Fruit fly (Drosophila melanogaster) whole organism, embryonic: Measurements from ENCODE around the gene Cpr30F.

ENCODE experiments used
- Ada2b ChIP-seq: fragments of 200-800 bp; sonication (Bioruptor generic); IDR thresholded peaks from 2 replicates; pipeline ENCODE4 v1.3.6; 2022; ENCODE audit warnings: missing biosample characterization, missing genetic modification characterization
- Atf-2 ChIP-seq: fragments of 200-800 bp; sonication (Bioruptor generic); optimal IDR thresholded peaks from 2 replicates; lab custom pipeline; 2016; ENCODE audit warnings: missing biosample characterization, missing genetic modification characterization
- Atf3 ChIP-seq: fragments of 200-800 bp; sonication (Bioruptor generic); optimal IDR thresholded peaks from 3 replicates; lab custom pipeline; 2016; ENCODE audit warnings: missing biosample characterization, missing genetic modification characterization
- CG1024 ChIP-seq: fragments of 200-800 bp; sonication (Bioruptor generic); IDR thresholded peaks from 2 replicates; pipeline ENCODE4 v1.3.6; 2022; ENCODE audit warnings: missing biosample characterization, missing genetic modification characterization
- CG10274 ChIP-seq: fragments of 200-800 bp; sonication (Bioruptor generic); optimal IDR thresholded peaks from 3 replicates; lab custom pipeline; 2017; ENCODE audit warnings: missing biosample characterization, mild to moderate bottlenecking, missing genetic modification characterization
- CG10462 ChIP-seq: fragments of 200-800 bp; sonication (Bioruptor generic); optimal IDR thresholded peaks from 2 replicates; lab custom pipeline; 2016; ENCODE audit warnings: missing biosample characterization, missing genetic modification characterization
- CG11398 ChIP-seq: fragments of 200-800 bp; sonication (Bioruptor generic); optimal IDR thresholded peaks from 2 replicates; lab custom pipeline; 2016; ENCODE audit warnings: missing biosample characterization, missing genetic modification characterization
- CG12071 ChIP-seq: fragments of 200-800 bp; sonication (Bioruptor generic); optimal IDR thresholded peaks from 3 replicates; lab custom pipeline; 2018; ENCODE audit warnings: missing biosample characterization, mild to moderate bottlenecking, missing genetic modification characterization
- CG12769 ChIP-seq: fragments of 200-800 bp; sonication (Bioruptor generic); optimal IDR thresholded peaks from 2 replicates; lab custom pipeline; 2019; ENCODE audit warnings: missing biosample characterization, mild to moderate bottlenecking, missing genetic modification characterization, moderate library complexity
- CG13894 ChIP-seq: fragments of 200-800 bp; sonication (Bioruptor generic); optimal IDR thresholded peaks from 3 replicates; lab custom pipeline; 2018; ENCODE audit warnings: missing biosample characterization, mild to moderate bottlenecking, missing genetic modification characterization, moderate library complexity
- CG14014 ChIP-seq: fragments of 200-800 bp; sonication (Bioruptor generic); IDR thresholded peaks from 2 replicates; pipeline ENCODE4 v1.3.6; 2022; ENCODE audit warnings: missing biosample characterization, missing genetic modification characterization
- CG15696 ChIP-seq: fragments of 200-800 bp; sonication (Bioruptor generic); optimal IDR thresholded peaks from 2 replicates; lab custom pipeline; 2019; ENCODE audit warnings: missing biosample characterization, mild to moderate bottlenecking, missing genetic modification characterization, moderate library complexity
- CG16863 ChIP-seq: fragments of 200-800 bp; sonication (Bioruptor generic); optimal IDR thresholded peaks from 3 replicates; lab custom pipeline; 2016; ENCODE audit warnings: missing biosample characterization, missing genetic modification characterization
- CG17328 ChIP-seq: fragments of 200-800 bp; sonication (Bioruptor generic); IDR thresholded peaks from 2 replicates; pipeline ENCODE4 v1.3.6; 2022; ENCODE audit warnings: missing biosample characterization, missing genetic modification characterization
- CG2678 ChIP-seq: fragments of 200-800 bp; sonication (Bioruptor generic); optimal IDR thresholded peaks from 3 replicates; lab custom pipeline; 2019; ENCODE audit warnings: missing biosample characterization, mild to moderate bottlenecking, missing genetic modification characterization, moderate library complexity
- CG30403 ChIP-seq: fragments of 200-800 bp; sonication (Bioruptor generic); optimal IDR thresholded peaks from 3 replicates; lab custom pipeline; 2016; ENCODE audit warnings: missing biosample characterization, missing genetic modification characterization
- CG3281 ChIP-seq: fragments of 200-800 bp; sonication (Bioruptor generic); optimal IDR thresholded peaks from 3 replicates; lab custom pipeline; 2017; ENCODE audit warnings: missing biosample characterization, mild to moderate bottlenecking, missing genetic modification characterization
- CG34376 ChIP-seq: fragments of 200-800 bp; sonication (Bioruptor generic); optimal IDR thresholded peaks from 2 replicates; lab custom pipeline; 2018; ENCODE audit warnings: missing biosample characterization, mild to moderate bottlenecking, missing genetic modification characterization
- CG4854 ChIP-seq: fragments of 200-800 bp; sonication (Bioruptor generic); optimal IDR thresholded peaks from 2 replicates; lab custom pipeline; 2016; ENCODE audit warnings: missing biosample characterization, missing genetic modification characterization, inconsistent platforms
- CG5180 ChIP-seq: fragments of 200-800 bp; sonication (Bioruptor generic); optimal IDR thresholded peaks from 3 replicates; lab custom pipeline; 2017; ENCODE audit warnings: missing biosample characterization, missing genetic modification characterization, mild to moderate bottlenecking, moderate library complexity, missing genetic modification reagents
- CG6254 ChIP-seq: fragments of 200-800 bp; sonication (Bioruptor generic); optimal IDR thresholded peaks from 3 replicates; lab custom pipeline; 2017; ENCODE audit warnings: mild to moderate bottlenecking, missing biosample characterization, missing genetic modification reagents, missing genetic modification characterization
- CG7372 ChIP-seq: fragments of 200-800 bp; sonication (Bioruptor generic); IDR thresholded peaks from 2 replicates; pipeline ENCODE4 v1.3.6; 2022; ENCODE audit warnings: missing biosample characterization, missing genetic modification characterization
- CG7786 ChIP-seq: fragments of 200-800 bp; sonication (Bioruptor generic); optimal IDR thresholded peaks from 2 replicates; lab custom pipeline; 2016; ENCODE audit warnings: missing biosample characterization, missing genetic modification characterization
- CG8388 ChIP-seq: fragments of 200-800 bp; sonication (Bioruptor generic); optimal IDR thresholded peaks from 2 replicates; lab custom pipeline; 2019; ENCODE audit warnings: missing biosample characterization, mild to moderate bottlenecking, missing genetic modification characterization, moderate library complexity
- Camta ChIP-seq: fragments of 200-800 bp; sonication (Bioruptor generic); optimal IDR thresholded peaks from 2 replicates; lab custom pipeline; 2016; ENCODE audit warnings: missing biosample characterization, missing genetic modification characterization
- E2f1 ChIP-seq: fragments of 200-800 bp; sonication (Bioruptor generic); IDR thresholded peaks from 2 replicates; pipeline ENCODE4 v1.3.6; 2022; ENCODE audit warnings: missing biosample characterization, missing genetic modification characterization
- E2f2 ChIP-seq: fragments of 200-800 bp; sonication (Bioruptor generic); IDR thresholded peaks from 2 replicates; pipeline ENCODE4 v1.3.6; 2022; ENCODE audit warnings: missing biosample characterization, missing genetic modification characterization
- Fer3 ChIP-seq: fragments of 200-800 bp; sonication (Bioruptor generic); optimal IDR thresholded peaks from 2 replicates; lab custom pipeline; 2018; ENCODE audit warnings: missing biosample characterization, mild to moderate bottlenecking, missing genetic modification characterization, moderate library complexity
- GATAe ChIP-seq: fragments of 200-800 bp; sonication (Bioruptor generic); conservative IDR thresholded peaks from 2 replicates; pipeline ENCODE4 v1.3.6; 2022; ENCODE audit warnings: missing biosample characterization, missing genetic modification characterization
- HLH54F ChIP-seq: fragments of 200-800 bp; sonication (Bioruptor generic); optimal IDR thresholded peaks from 3 replicates; lab custom pipeline; 2016; ENCODE audit warnings: missing biosample characterization, missing genetic modification characterization
- Hr39 ChIP-seq: fragments of >200 bp; optimal IDR thresholded peaks from 2 replicates; lab custom pipeline; 2017
- Mad ChIP-seq: fragments of 200-800 bp; sonication (Bioruptor generic); optimal IDR thresholded peaks from 2 replicates; lab custom pipeline; 2016; ENCODE audit warnings: missing biosample characterization, missing genetic modification characterization
- Ssrp ChIP-seq: fragments of 200-800 bp; sonication (Bioruptor generic); optimal IDR thresholded peaks from 2 replicates; lab custom pipeline; 2018; ENCODE audit warnings: missing biosample characterization, mild to moderate bottlenecking, missing genetic modification characterization, moderate library complexity
- Stat92E ChIP-seq, 3 experiments: fragments of >200 bp in 2 of 3; fragments of 200-800 bp in 1 of 3; sonication (Bioruptor generic) in 1 of 3; optimal IDR thresholded peaks; 2 replicates each; lab custom pipeline; 2017 to 2019; ENCODE audit warnings: missing biosample characterization in 3 of 3, missing genetic modification characterization in 3 of 3, mild to moderate bottlenecking in 1 of 3, moderate library complexity in 1 of 3
- Xrp1 ChIP-seq: fragments of 200-800 bp; sonication (Bioruptor generic); IDR thresholded peaks from 2 replicates; pipeline ENCODE4 v1.3.6; 2022; ENCODE audit warnings: missing biosample characterization, missing genetic modification characterization
- YL-1 ChIP-seq: fragments of 200-800 bp; sonication (Bioruptor generic); optimal IDR thresholded peaks from 3 replicates; lab custom pipeline; 2017; ENCODE audit warnings: missing biosample characterization, mild to moderate bottlenecking, missing genetic modification characterization
- amos ChIP-seq: fragments of 200-800 bp; sonication (Bioruptor generic); IDR thresholded peaks from 2 replicates; pipeline ENCODE4 v1.3.6; 2022; ENCODE audit warnings: missing biosample characterization, missing genetic modification characterization; ENCODE audit not compliant: partially characterized antibody
- bcd ChIP-seq: fragments of 200-800 bp; sonication (Bioruptor generic); optimal IDR thresholded peaks from 2 replicates; lab custom pipeline; 2017; ENCODE audit warnings: missing biosample characterization, mild to moderate bottlenecking, missing genetic modification characterization
- da ChIP-seq: fragments of 200-800 bp; sonication (Bioruptor generic); optimal IDR thresholded peaks from 2 replicates; lab custom pipeline; 2016; ENCODE audit warnings: missing biosample characterization, missing genetic modification characterization
- peb ChIP-seq: fragments of 200-800 bp; sonication (Bioruptor generic); IDR thresholded peaks from 2 replicates; pipeline ENCODE4 v1.3.6; 2022; ENCODE audit warnings: missing biosample characterization, missing genetic modification characterization
- pfk ChIP-seq: fragments of 200-800 bp; sonication (Bioruptor generic); optimal IDR thresholded peaks from 2 replicates; lab custom pipeline; 2018; ENCODE audit warnings: missing biosample characterization, mild to moderate bottlenecking, missing genetic modification characterization, moderate library complexity
- sima ChIP-seq: fragments of 200-800 bp; sonication (Bioruptor generic); optimal IDR thresholded peaks from 2 replicates; lab custom pipeline; 2016; ENCODE audit warnings: missing biosample characterization, missing genetic modification characterization
- sqz ChIP-seq: fragments of 200-800 bp; sonication (Bioruptor generic); optimal IDR thresholded peaks from 3 replicates; lab custom pipeline; 2018; ENCODE audit warnings: missing biosample characterization, mild to moderate bottlenecking, missing genetic modification characterization
- sug ChIP-seq: fragments of 200-800 bp; optimal IDR thresholded peaks from 2 replicates; lab custom pipeline; 2019; ENCODE audit warnings: missing biosample characterization, mild to moderate bottlenecking, missing genetic modification characterization, moderate library complexity
- tio ChIP-seq: fragments of 200-800 bp; sonication (Bioruptor generic); optimal IDR thresholded peaks from 2 replicates; lab custom pipeline; 2017; ENCODE audit warnings: missing biosample characterization, missing genetic modification characterization, inconsistent platforms
- trem ChIP-seq: fragments of 200-800 bp; optimal IDR thresholded peaks from 3 replicates; lab custom pipeline; 2019; ENCODE audit warnings: missing biosample characterization, mild to moderate bottlenecking, missing genetic modification characterization, moderate library complexity
- tup ChIP-seq: fragments of 200-800 bp; sonication (Bioruptor generic); optimal IDR thresholded peaks from 2 replicates; lab custom pipeline; 2016; ENCODE audit warnings: missing biosample characterization, mild to moderate bottlenecking, missing genetic modification characterization, moderate library complexity
- vfl ChIP-seq: fragments of 200-800 bp; sonication (Bioruptor generic); optimal IDR thresholded peaks from 2 replicates; lab custom pipeline; 2016; ENCODE audit warnings: missing biosample characterization, missing genetic modification characterization
- zfh1 ChIP-seq: fragments of 200-800 bp; sonication (Bioruptor generic); IDR thresholded peaks from 3 replicates; pipeline ENCODE4 v1.3.6; 2022; ENCODE audit warnings: missing biosample characterization, missing genetic modification characterization

Cpr30F gene

dm6 chr2L:9966983-9967737 is 34.2 kb upstream of the Cpr30F start, which contains the start of the genes Dref and RpL13 (continued):
- peak; percentile 79 for TF ChIP-seq CG6254 (GFP tag; lab: Kevin White, UChicago)
- peak; percentile 80 for TF ChIP-seq HLH54F (GFP tag; lab: Kevin White, UChicago)
- TF ChIP-seq Camta (GFP tag; lab: Kevin White, UChicago) = peak; percentile 88
- TF ChIP-seq Ssrp = peak; percentile 56
- TF ChIP-seq Mad = peak; percentile 87
- peak; percentile 72 for TF ChIP-seq CG16863 (GFP tag; lab: Kevin White, UChicago)
- TF ChIP-seq Ada2b (GFP tag; lab: Robert Waterston, UW) = peak; percentile 62; the same call in 1 of the 2 replicates
- TF ChIP-seq CG7372 (GFP tag; lab: Robert Waterston, UW) = peak; percentile 60
- TF ChIP-seq CG5180 (GFP tag; lab: Kevin White, UChicago) = peak; percentile 83
- TF ChIP-seq CG10462 (GFP tag; lab: Kevin White, UChicago) = peak; percentile 67
- peak; percentile 74 for TF ChIP-seq Atf3 (GFP tag; lab: Kevin White, UChicago)
- peak; percentile 85 for TF ChIP-seq trem (tag; lab: Kevin White, UChicago)
- TF ChIP-seq CG3281 (GFP tag; lab: Kevin White, UChicago) = peak; percentile 95
- peak; percentile 86 for TF ChIP-seq CG4854 (GFP tag; lab: Kevin White, UChicago)
- peak; percentile 72 for TF ChIP-seq amos (GFP tag; lab: Robert Waterston, UW)
- peak; percentile 91 for TF ChIP-seq bcd (GFP tag; lab: Kevin White, UChicago)
- TF ChIP-seq CG30403 (GFP tag; lab: Kevin White, UChicago) = peak; percentile 80
- TF ChIP-seq GATAe (GFP tag; lab: Robert Waterston, UW) = peak; percentile 28; the same call in 1 of the 2 replicates
- TF ChIP-seq vfl (GFP tag; lab: Kevin White, UChicago) = peak; percentile 65
- TF ChIP-seq pfk (GFP tag; lab: Kevin White, UChicago) = peak; percentile 85
- peak; percentile 84 for TF ChIP-seq E2f2 (GFP tag; lab: Robert Waterston, UW)
- TF ChIP-seq CG7786 (GFP tag; lab: Kevin White, UChicago) = peak; percentile 81
- peak; percentile 88 for TF ChIP-seq CG17328 (GFP tag; lab: Robert Waterston, UW)
- TF ChIP-seq sima (GFP tag; lab: Kevin White, UChicago) = peak; percentile 65
- peak; percentile 96 for TF ChIP-seq sqz
- TF ChIP-seq tup (GFP tag; lab: Kevin White, UChicago) = peak; percentile 54
- peak; percentile 85 for TF ChIP-seq CG13894 (tag; lab: Kevin White, UChicago)
- no peak for TF ChIP-seq CG12769
- peak; percentile 58; the same call in 1 of the 2 replicates for TF ChIP-seq Xrp1 (GFP tag; lab: Robert Waterston, UW)
- peak; percentile 89 for TF ChIP-seq CG11398
- TF ChIP-seq Fer3 = peak; percentile 89
- TF ChIP-seq peb (GFP tag; lab: Robert Waterston, UW) = peak; percentile 50; the same call in 1 of the 2 replicates
- TF ChIP-seq Atf-2 (GFP tag; lab: Kevin White, UChicago) = peak; percentile 80
- TF ChIP-seq Hr39 (lab: Kevin White, UChicago) = no peak
- peak; percentile 86 for TF ChIP-seq CG2678 (tag; lab: Kevin White, UChicago)
- TF ChIP-seq YL-1 = peak; percentile 100
- peak; percentile 86 for TF ChIP-seq zfh1
- TF ChIP-seq Stat92E (GFP tag; optimal IDR thresholded peaks at IDR 0.05; lab: Kevin White, UChicago) = peak in 1 of 3 experiments; percentile 80
- peak; percentile 99 for TF ChIP-seq CG34376 (GFP tag; lab: Kevin White, UChicago)
- TF ChIP-seq CG10274 (GFP tag; lab: Kevin White, UChicago) = peak; percentile 78
- TF ChIP-seq da (GFP tag; lab: Kevin White, UChicago) = peak; percentile 61
- TF ChIP-seq CG15696 = peak; percentile 55
- TF ChIP-seq tio (GFP tag; lab: Kevin White, UChicago) = no peak
- TF ChIP-seq E2f1 = peak; percentile 67
- TF ChIP-seq CG14014 (GFP tag; lab: Robert Waterston, UW) = peak; percentile 66
- peak; percentile 94 for TF ChIP-seq CG12071 (GFP tag; lab: Kevin White, UChicago)
- peak; percentile 69 for TF ChIP-seq CG1024 (GFP tag; lab: Robert Waterston, UW)
- TF ChIP-seq sug (tag; lab: Kevin White, UChicago) = peak; percentile 90
- peak; percentile 76 for TF ChIP-seq CG8388 (GFP tag; lab: Kevin White, UChicago)
